Worm (Caenorhabditis elegans): ENCODE data around the gene mask-1.

The mask-1 gene

ce11 chrIV:10380626-10381025, 5.9 kb downstream of the mask-1 start:
- TF ChIP-seq lin-13 (tag; optimal IDR thresholded peaks at IDR 0.05) (no peak), bed-3 (GFP tag; optimal IDR thresholded peaks at IDR 0.05) (no peak), ceh-43 (GFP tag; optimal IDR thresholded peaks at IDR 0.05) (no peak), drap-1 (GFP tag; optimal IDR thresholded peaks at IDR 0.05) (no peak), nhr-237 (tag; optimal IDR thresholded peaks at IDR 0.05) (no peak), ham-2 (GFP tag; optimal IDR thresholded peaks at IDR 0.05) (peak; percentile 45), sptf-1 (tag; optimal IDR thresholded peaks at IDR 0.05) (no peak), ces-1 (GFP tag; optimal IDR thresholded peaks at IDR 0.05) (peak; percentile 57), pha-4 (tag; optimal IDR thresholded peaks at IDR 0.05) (peak; percentile 2), mab-5 (tag; optimal IDR thresholded peaks at IDR 0.05) (no peak), unc-120 (tag; optimal IDR thresholded peaks at IDR 0.05; ENCODE audit: poor library complexity, severe bottlenecking) (peak; percentile 6), nhr-28 (tag; optimal IDR thresholded peaks at IDR 0.05) (no peak), snpc-4 (tag; optimal IDR thresholded peaks at IDR 0.05) (no peak), unc-39 (tag; optimal IDR thresholded peaks at IDR 0.05) (no peak), blmp-1 (tag; optimal IDR thresholded peaks at IDR 0.05) (no peak), ztf-11 (tag; optimal IDR thresholded peaks at IDR 0.05) (peak; percentile 1), lin-32 (GFP tag; optimal IDR thresholded peaks at IDR 0.05) (no peak), flh-1 (GFP tag; optimal IDR thresholded peaks at IDR 0.05) (no peak), mls-2 (tag; optimal IDR thresholded peaks at IDR 0.05) (no peak), zip-8 (tag; optimal IDR thresholded peaks at IDR 0.05) (no peak), ceh-83 (GFP tag; optimal IDR thresholded peaks at IDR 0.05) (no peak), M03D4.4 (tag; optimal IDR thresholded peaks at IDR 0.05) (no peak), mep-1 (tag; optimal IDR thresholded peaks at IDR 0.05) (no peak)

ce11 chrIV:10381035-10381434, 6.3 kb downstream of the mask-1 start:
- TF ChIP-seq lin-32 (GFP tag; optimal IDR thresholded peaks at IDR 0.05): no peak

DNA sequence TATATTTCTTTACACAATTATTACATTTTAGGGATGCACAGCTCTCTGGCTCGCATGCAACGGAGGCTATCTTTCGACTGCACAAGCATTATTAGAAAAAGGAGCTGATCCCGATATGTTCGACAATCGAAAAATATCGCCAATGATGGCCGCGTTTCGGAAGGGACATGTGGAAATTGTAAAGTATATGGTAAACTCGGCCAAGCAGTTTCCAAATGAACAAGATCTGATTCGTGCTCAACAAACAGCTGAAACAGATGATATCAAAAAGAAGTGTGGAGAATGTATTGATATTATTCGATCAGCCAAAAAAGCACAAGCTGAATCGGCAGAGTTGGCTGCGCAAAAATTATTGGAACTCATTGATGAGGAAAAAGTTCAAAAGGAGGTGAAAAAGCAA, 8.2 kb downstream of the mask-1 start:
- TF ChIP-seq sem-2 (GFP tag; optimal IDR thresholded peaks at IDR 0.05) (no peak), drap-1 (GFP tag; optimal IDR thresholded peaks at IDR 0.05) (no peak), mab-5 (tag; optimal IDR thresholded peaks at IDR 0.05) (no peak), ceh-39 (tag; optimal IDR thresholded peaks at IDR 0.05) (no peak), tbx-8 (GFP tag; optimal IDR thresholded peaks at IDR 0.05) (no peak), mep-1 (tag; optimal IDR thresholded peaks at IDR 0.05) (no peak), elt-3 (tag; optimal IDR thresholded peaks at IDR 0.05) (no peak), zip-8 (tag; optimal IDR thresholded peaks at IDR 0.05) (no peak), ceh-83 (GFP tag; optimal IDR thresholded peaks at IDR 0.05) (no peak)

DNA sequence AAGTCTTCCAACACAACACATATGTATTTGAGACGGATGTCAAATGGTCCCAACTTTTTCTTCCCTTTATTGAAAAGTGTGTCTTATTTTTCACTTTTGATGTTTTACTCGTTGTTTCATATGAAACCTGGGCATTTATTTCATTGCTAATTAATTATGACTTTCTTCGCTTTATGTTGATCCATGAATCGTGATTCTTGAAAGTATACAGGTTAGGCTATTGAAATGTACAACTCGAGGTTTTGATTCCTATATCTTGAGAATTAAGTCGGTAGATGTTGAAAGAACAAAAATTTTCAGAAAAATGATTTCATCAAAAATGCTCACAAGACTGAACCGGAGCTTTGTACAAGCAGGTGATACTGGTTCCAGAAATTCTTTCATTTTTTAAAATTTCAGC, 12.4 kb downstream of the mask-1 start, which contains the start of gene nfu-1:
Gene nfu-1, plus strand, starts transcription at position 301 of the 400 bp plus-strand sequence.
- TF ChIP-seq sem-2 (GFP tag; optimal IDR thresholded peaks at IDR 0.05): no peak
- TF ChIP-seq lin-32 (GFP tag; optimal IDR thresholded peaks at IDR 0.05): no peak
- no peak for TF ChIP-seq cnd-1 (tag; optimal IDR thresholded peaks at IDR 0.05)
- no peak for TF ChIP-seq unc-39 (tag; optimal IDR thresholded peaks at IDR 0.05)
- TF ChIP-seq ceh-39 (tag; optimal IDR thresholded peaks at IDR 0.05): no peak
- no peak for TF ChIP-seq blmp-1 (tag; optimal IDR thresholded peaks at IDR 0.05)
- TF ChIP-seq bed-3 (GFP tag; optimal IDR thresholded peaks at IDR 0.05): no peak
- TF ChIP-seq sptf-1 (tag; optimal IDR thresholded peaks at IDR 0.05): no peak
- TF ChIP-seq elt-1 (tag; optimal IDR thresholded peaks at IDR 0.05; ENCODE audit: borderline replicate concordance, insufficient read depth): no peak
- no peak for TF ChIP-seq mab-5 (tag; optimal IDR thresholded peaks at IDR 0.05)
- no peak for TF ChIP-seq ztf-11 (tag; optimal IDR thresholded peaks at IDR 0.05)
- no peak for TF ChIP-seq flh-1 (GFP tag; optimal IDR thresholded peaks at IDR 0.05)
- no peak for TF ChIP-seq lsy-2 (tag; optimal IDR thresholded peaks at IDR 0.05)
- TF ChIP-seq ham-2 (GFP tag; optimal IDR thresholded peaks at IDR 0.05): no peak
- no peak for TF ChIP-seq ces-1 (GFP tag; optimal IDR thresholded peaks at IDR 0.05)
- TF ChIP-seq nhr-12 (tag; optimal IDR thresholded peaks at IDR 0.05): no peak
- TF ChIP-seq lin-13 (tag; optimal IDR thresholded peaks at IDR 0.05): no peak
- no peak for TF ChIP-seq mep-1 (tag; optimal IDR thresholded peaks at IDR 0.05)
- no peak for TF ChIP-seq zip-8 (tag; optimal IDR thresholded peaks at IDR 0.05)

DNA sequence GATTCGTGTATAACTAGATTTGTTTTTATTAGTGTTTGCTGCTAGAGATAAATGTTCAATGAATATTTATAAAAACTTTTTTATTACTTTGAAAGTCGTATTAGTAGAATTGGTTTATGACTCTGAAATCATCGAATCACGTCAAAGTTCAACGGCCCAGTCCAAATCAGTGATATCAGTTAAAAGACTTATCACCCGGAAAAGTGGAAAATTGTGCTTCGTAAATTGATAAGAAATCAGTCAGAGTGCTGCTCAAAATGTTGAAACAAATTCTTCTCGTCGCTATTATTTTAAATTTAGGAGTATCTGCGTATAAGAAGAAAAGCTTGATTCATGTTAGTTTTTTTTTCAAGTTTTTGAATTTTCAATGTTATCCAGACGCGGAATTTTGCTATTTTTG, 13.6 kb downstream of the mask-1 start, which contains the start of gene R10H10.3:
Gene R10H10.3, plus strand, starts transcription at position 243 of the 400 bp plus-strand sequence.
- TF ChIP-seq zip-8 (tag; optimal IDR thresholded peaks at IDR 0.05): no peak
- TF ChIP-seq pha-4 (tag; optimal IDR thresholded peaks at IDR 0.05): no peak
- TF ChIP-seq lsy-2 (tag; optimal IDR thresholded peaks at IDR 0.05): no peak
- TF ChIP-seq flh-1 (GFP tag; optimal IDR thresholded peaks at IDR 0.05): no peak
- TF ChIP-seq sem-2 (GFP tag; optimal IDR thresholded peaks at IDR 0.05): no peak
- no peak for TF ChIP-seq unc-120 (tag; optimal IDR thresholded peaks at IDR 0.05; ENCODE audit: poor library complexity, severe bottlenecking)
- no peak for TF ChIP-seq elt-1 (tag; optimal IDR thresholded peaks at IDR 0.05; ENCODE audit: borderline replicate concordance, insufficient read depth)
- TF ChIP-seq ceh-83 (GFP tag; optimal IDR thresholded peaks at IDR 0.05): no peak
- TF ChIP-seq hlh-1 (tag; optimal IDR thresholded peaks at IDR 0.05): no peak
- no peak for TF ChIP-seq nhr-237 (tag; optimal IDR thresholded peaks at IDR 0.05)
- no peak for TF ChIP-seq mep-1 (tag; optimal IDR thresholded peaks at IDR 0.05)
- TF ChIP-seq snpc-4 (tag; optimal IDR thresholded peaks at IDR 0.05): no peak
- TF ChIP-seq nhr-2 (tag; optimal IDR thresholded peaks at IDR 0.05): no peak
- no peak for TF ChIP-seq ceh-43 (GFP tag; optimal IDR thresholded peaks at IDR 0.05)
- TF ChIP-seq cnd-1 (tag; optimal IDR thresholded peaks at IDR 0.05): no peak
- no peak for TF ChIP-seq bed-3 (GFP tag; optimal IDR thresholded peaks at IDR 0.05)
- no peak for TF ChIP-seq tbx-8 (GFP tag; optimal IDR thresholded peaks at IDR 0.05)
- no peak for TF ChIP-seq unc-62 (GFP tag; optimal IDR thresholded peaks at IDR 0.05)
- no peak for TF ChIP-seq nhr-28 (tag; optimal IDR thresholded peaks at IDR 0.05)
- TF ChIP-seq mab-5 (tag; optimal IDR thresholded peaks at IDR 0.05): no peak

Data from whole organism, mixed stage, embryonic.